Fruit fly (Drosophila melanogaster) whole organism, embryonic: Measurements from ENCODE around the gene CG2794.

Experiments
- CG10654 ChIP-seq: fragments of 200-800 bp; sonication (Bioruptor generic); optimal IDR thresholded peaks from 2 replicates; lab custom pipeline; 2016; ENCODE audit warnings: missing biosample characterization, missing genetic modification characterization
- CG11398 ChIP-seq: fragments of 200-800 bp; sonication (Bioruptor generic); optimal IDR thresholded peaks from 2 replicates; lab custom pipeline; 2016; ENCODE audit warnings: missing biosample characterization, missing genetic modification characterization
- CG11560 ChIP-seq: fragments of 200-800 bp; sonication (Bioruptor generic); IDR thresholded peaks from 3 replicates; pipeline ENCODE4 v1.3.6; 2022; ENCODE audit warnings: missing biosample characterization, missing genetic modification characterization
- CG13624 ChIP-seq: fragments of 200-800 bp; sonication (Bioruptor generic); optimal IDR thresholded peaks from 2 replicates; lab custom pipeline; 2016; ENCODE audit warnings: missing biosample characterization, missing genetic modification characterization
- CG15479 ChIP-seq: fragments of 200-800 bp; sonication (Bioruptor generic); optimal IDR thresholded peaks from 3 replicates; lab custom pipeline; 2019; ENCODE audit warnings: missing biosample characterization, mild to moderate bottlenecking, missing genetic modification characterization, moderate library complexity
- CG15696 ChIP-seq: fragments of 200-800 bp; sonication (Bioruptor generic); optimal IDR thresholded peaks from 2 replicates; lab custom pipeline; 2019; ENCODE audit warnings: missing biosample characterization, mild to moderate bottlenecking, missing genetic modification characterization, moderate library complexity
- CG1602 ChIP-seq: fragments of 200-800 bp; sonication (Bioruptor generic); optimal IDR thresholded peaks from 3 replicates; lab custom pipeline; 2016; ENCODE audit warnings: missing biosample characterization, missing genetic modification characterization
- CG16779 ChIP-seq: fragments of 200-800 bp; sonication (Bioruptor generic); IDR thresholded peaks from 2 replicates; pipeline ENCODE4 v1.3.6; 2022; ENCODE audit warnings: missing biosample characterization, missing genetic modification characterization
- CG17186 ChIP-seq: fragments of 200-800 bp; sonication (Bioruptor generic); optimal IDR thresholded peaks from 3 replicates; lab custom pipeline; 2017; ENCODE audit warnings: missing biosample characterization, missing genetic modification reagents, missing genetic modification characterization
- CG17361 ChIP-seq: fragments of 200-800 bp; sonication (Bioruptor generic); IDR thresholded peaks from 3 replicates; pipeline ENCODE4 v1.3.6; 2022; ENCODE audit warnings: missing biosample characterization, missing genetic modification characterization
- CG18262 ChIP-seq: fragments of 200-800 bp; optimal IDR thresholded peaks from 3 replicates; lab custom pipeline; 2019; ENCODE audit warnings: missing biosample characterization, mild to moderate bottlenecking, missing genetic modification characterization, moderate library complexity
- CG18476 ChIP-seq: fragments of 200-800 bp; sonication (Bioruptor generic); optimal IDR thresholded peaks from 2 replicates; lab custom pipeline; 2016; ENCODE audit warnings: missing biosample characterization, mild to moderate bottlenecking, missing genetic modification characterization
- CG2202 ChIP-seq: fragments of 200-800 bp; sonication (Bioruptor generic); optimal IDR thresholded peaks from 2 replicates; lab custom pipeline; 2018; ENCODE audit warnings: missing biosample characterization, mild to moderate bottlenecking, missing genetic modification characterization
- CG32767 ChIP-seq: fragments of 200-800 bp; sonication (Bioruptor generic); IDR thresholded peaks from 2 replicates; pipeline ENCODE4 v1.3.6; 2022; ENCODE audit warnings: missing biosample characterization, missing genetic modification characterization
- CG33213 ChIP-seq: fragments of 200-800 bp; sonication (Bioruptor generic); optimal IDR thresholded peaks from 3 replicates; lab custom pipeline; 2016; ENCODE audit warnings: missing biosample characterization, missing genetic modification characterization
- CG42726 ChIP-seq: fragments of 200-800 bp; sonication (Bioruptor generic); IDR thresholded peaks from 2 replicates; pipeline ENCODE4 v1.3.6; 2022; ENCODE audit warnings: missing biosample characterization, missing genetic modification characterization; ENCODE audit not compliant: partially characterized antibody
- CG6765 ChIP-seq: fragments of 200-800 bp; sonication (Bioruptor generic); optimal IDR thresholded peaks from 3 replicates; lab custom pipeline; 2017; ENCODE audit warnings: missing biosample characterization, mild to moderate bottlenecking, missing genetic modification characterization
- CG8089 ChIP-seq: fragments of 200-800 bp; sonication (Bioruptor generic); optimal IDR thresholded peaks from 3 replicates; lab custom pipeline; 2016; ENCODE audit warnings: missing biosample characterization, missing genetic modification characterization
- Chrac-16 ChIP-seq: fragments of 200-800 bp; sonication (Bioruptor generic); optimal IDR thresholded peaks from 3 replicates; lab custom pipeline; 2016; ENCODE audit warnings: missing biosample characterization, missing genetic modification characterization
- Dbx ChIP-seq: fragments of 200-800 bp; sonication (Bioruptor generic); IDR thresholded peaks from 3 replicates; pipeline ENCODE4 v1.3.6; 2022; ENCODE audit warnings: missing biosample characterization, missing genetic modification characterization
- Dek ChIP-seq: fragments of 200-800 bp; sonication (Bioruptor generic); optimal IDR thresholded peaks from 3 replicates; lab custom pipeline; 2019; ENCODE audit warnings: missing biosample characterization, mild to moderate bottlenecking, missing genetic modification characterization, moderate library complexity
- H2.0 ChIP-seq: fragments of 200-800 bp; sonication (Bioruptor generic); IDR thresholded peaks from 2 replicates; pipeline ENCODE4 v1.3.6; 2022; ENCODE audit warnings: missing biosample characterization, missing genetic modification characterization
- MTF-1 ChIP-seq: fragments of 200-800 bp; sonication (Bioruptor generic); optimal IDR thresholded peaks from 2 replicates; lab custom pipeline; 2018; ENCODE audit warnings: missing biosample characterization, mild to moderate bottlenecking, missing genetic modification characterization, borderline replicate concordance
- NK7.1 ChIP-seq: fragments of 200-800 bp; sonication (Bioruptor generic); optimal IDR thresholded peaks from 3 replicates; lab custom pipeline; 2016; ENCODE audit warnings: missing biosample characterization, missing genetic modification characterization
- Neu2 ChIP-seq: fragments of 200-800 bp; sonication (Bioruptor generic); optimal IDR thresholded peaks from 3 replicates; lab custom pipeline; 2016; ENCODE audit warnings: missing biosample characterization, missing genetic modification characterization, borderline replicate concordance
- Nf-YB ChIP-seq: fragments of 200-800 bp; sonication (Bioruptor generic); optimal IDR thresholded peaks from 3 replicates; lab custom pipeline; 2019; ENCODE audit warnings: missing biosample characterization, mild to moderate bottlenecking, missing genetic modification characterization, moderate library complexity
- NfI ChIP-seq: fragments of 200-800 bp; sonication (Bioruptor generic); optimal IDR thresholded peaks from 3 replicates; lab custom pipeline; 2018; ENCODE audit warnings: missing biosample characterization, mild to moderate bottlenecking, missing genetic modification characterization, moderate library complexity
- Optix ChIP-seq: fragments of 200-800 bp; sonication (Bioruptor generic); IDR thresholded peaks from 3 replicates; pipeline ENCODE4 v1.3.6; 2022; ENCODE audit warnings: missing biosample characterization, missing genetic modification characterization
- Scr ChIP-seq: fragments of 200-800 bp; sonication (Bioruptor generic); IDR thresholded peaks from 2 replicates; pipeline ENCODE4 v1.3.6; 2022; ENCODE audit warnings: missing biosample characterization, missing genetic modification characterization; ENCODE audit not compliant: partially characterized antibody
- Side ChIP-seq: fragments of 200-800 bp; sonication (Bioruptor generic); optimal IDR thresholded peaks from 2 replicates; lab custom pipeline; 2016; ENCODE audit warnings: missing biosample characterization, missing genetic modification characterization
- amos ChIP-seq: fragments of 200-800 bp; sonication (Bioruptor generic); IDR thresholded peaks from 2 replicates; pipeline ENCODE4 v1.3.6; 2022; ENCODE audit warnings: missing biosample characterization, missing genetic modification characterization; ENCODE audit not compliant: partially characterized antibody
- bigmax ChIP-seq: fragments of 200-800 bp; sonication (Bioruptor generic); optimal IDR thresholded peaks from 2 replicates; lab custom pipeline; 2018; ENCODE audit warnings: missing biosample characterization, mild to moderate bottlenecking, missing genetic modification characterization
- chif ChIP-seq, 2 experiments: fragments of 200-800 bp; sonication (Bioruptor generic); optimal IDR thresholded peaks; 3 replicates each; lab custom pipeline; 2016; ENCODE audit warnings: missing biosample characterization in 2 of 2, missing genetic modification characterization in 2 of 2
- chn ChIP-seq: fragments of 200-800 bp; sonication (Bioruptor generic); optimal IDR thresholded peaks from 2 replicates; lab custom pipeline; 2016; ENCODE audit warnings: missing biosample characterization, missing genetic modification characterization
- dimm ChIP-seq: fragments of 200-800 bp; sonication (Bioruptor generic); IDR thresholded peaks from 2 replicates; pipeline ENCODE4 v1.3.6; 2022; ENCODE audit warnings: missing biosample characterization, missing genetic modification characterization
- emc ChIP-seq: fragments of 200-800 bp; sonication (Bioruptor generic); optimal IDR thresholded peaks from 2 replicates; lab custom pipeline; 2016; ENCODE audit warnings: missing biosample characterization, missing genetic modification characterization
- fu2 ChIP-seq: fragments of 200-800 bp; sonication (Bioruptor generic); optimal IDR thresholded peaks from 2 replicates; lab custom pipeline; 2016; ENCODE audit warnings: missing biosample characterization, missing genetic modification characterization
- ind ChIP-seq: fragments of 200-800 bp; sonication (Bioruptor generic); optimal IDR thresholded peaks from 3 replicates; lab custom pipeline; 2016; ENCODE audit warnings: missing biosample characterization, missing genetic modification characterization
- lab ChIP-seq: fragments of 200-800 bp; sonication (Bioruptor generic); optimal IDR thresholded peaks from 3 replicates; lab custom pipeline; 2017; ENCODE audit warnings: missing biosample characterization, missing genetic modification characterization, mild to moderate bottlenecking, moderate library complexity, missing genetic modification reagents
- p53 ChIP-seq: fragments of 200-800 bp; sonication (Bioruptor generic); optimal IDR thresholded peaks from 2 replicates; lab custom pipeline; 2016; ENCODE audit warnings: missing biosample characterization, missing genetic modification characterization
- phol ChIP-seq: fragments of 200-800 bp; sonication (Bioruptor generic); optimal IDR thresholded peaks from 3 replicates; lab custom pipeline; 2018; ENCODE audit warnings: missing biosample characterization, mild to moderate bottlenecking, missing genetic modification characterization, moderate library complexity
- prd ChIP-seq, 3 experiments: fragments of >200 bp in 2 of 3; fragments of 200-800 bp in 1 of 3; sonication (Bioruptor generic) in 1 of 3; optimal IDR thresholded peaks in 2 of 3; IDR thresholded peaks in 1 of 3; 2 replicates in 2 of 3; 3 replicates in 1 of 3; pipeline versions ENCODE4 v1.3.6 to Lab custom; 2017 to 2022; ENCODE audit warnings: missing biosample characterization in 1 of 3, missing genetic modification characterization in 1 of 3
- schlank ChIP-seq: fragments of 200-800 bp; sonication (Bioruptor generic); optimal IDR thresholded peaks from 2 replicates; lab custom pipeline; 2018; ENCODE audit warnings: missing biosample characterization, mild to moderate bottlenecking, missing genetic modification characterization
- stwl ChIP-seq: fragments of 200-800 bp; sonication (Bioruptor generic); optimal IDR thresholded peaks from 3 replicates; lab custom pipeline; 2018; ENCODE audit warnings: missing biosample characterization, mild to moderate bottlenecking, missing genetic modification characterization, moderate library complexity
- tll ChIP-seq, 2 experiments: fragments of 200-800 bp in 1 of 2; fragments of >200 bp in 1 of 2; sonication (Bioruptor generic) in 1 of 2; optimal IDR thresholded peaks; 2 replicates each; lab custom pipeline; 2017 to 2019; ENCODE audit warnings: missing biosample characterization in 2 of 2, missing genetic modification characterization in 2 of 2, mild to moderate bottlenecking in 1 of 2, moderate library complexity in 1 of 2
- toy ChIP-seq: fragments of 200-800 bp; sonication (Bioruptor generic); IDR thresholded peaks from 2 replicates; pipeline ENCODE4 v1.3.6; 2022; ENCODE audit warnings: missing biosample characterization, missing genetic modification characterization
- wdn ChIP-seq: fragments of 200-800 bp; sonication (Bioruptor generic); IDR thresholded peaks from 2 replicates; pipeline ENCODE4 v1.3.6; 2022; ENCODE audit warnings: missing biosample characterization, missing genetic modification characterization
- zf30C ChIP-seq: fragments of 200-800 bp; sonication (Bioruptor generic); optimal IDR thresholded peaks from 3 replicates; lab custom pipeline; 2018; ENCODE audit warnings: missing biosample characterization, mild to moderate bottlenecking, missing genetic modification characterization

CG2794 gene

DNA sequence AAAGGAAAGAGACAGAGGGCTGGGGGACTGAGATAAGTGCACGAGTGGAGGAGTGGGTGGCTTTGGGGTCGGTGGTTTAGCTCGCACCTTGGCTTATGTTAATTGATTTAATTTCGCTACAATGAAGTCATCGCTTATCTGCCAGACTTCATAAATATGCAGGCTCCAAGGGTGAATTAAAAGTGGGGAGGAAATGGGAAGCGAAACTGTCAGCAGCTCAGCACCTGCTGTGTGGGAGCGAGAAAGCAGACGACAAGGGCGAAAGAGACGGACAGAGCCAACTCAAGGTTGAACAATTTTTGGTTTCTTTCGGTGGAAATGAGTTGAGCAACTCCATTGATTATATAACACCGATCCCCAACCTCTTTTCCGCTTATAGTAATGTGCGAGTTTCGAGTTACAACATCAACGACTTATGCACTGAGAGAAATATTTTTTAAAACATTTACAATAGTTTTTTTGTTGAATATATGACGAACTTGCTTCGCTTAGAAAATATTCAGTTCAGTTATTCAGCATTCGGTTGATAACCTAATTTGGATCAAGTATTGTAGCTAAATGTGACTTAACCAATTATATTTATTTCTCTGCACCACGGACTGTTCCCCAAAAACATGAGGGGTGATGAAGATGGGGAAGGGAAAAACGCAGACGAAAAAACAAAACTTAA is 43.5 kb upstream of the CG2794 start (continued):
- no peak for TF ChIP-seq Dbx (GFP tag; lab: Robert Waterston, UW)
- TF ChIP-seq phol: peak; percentile 86
- TF ChIP-seq chn: peak; percentile 89
- no peak for TF ChIP-seq tll (GFP tag; optimal IDR thresholded peaks at IDR 0.05; lab: Kevin White, UChicago)
- TF ChIP-seq ind: peak; percentile 57
- peak; percentile 68 for TF ChIP-seq CG11398
- TF ChIP-seq MTF-1 (GFP tag; lab: Kevin White, UChicago): peak; percentile 68
- TF ChIP-seq wdn (GFP tag; lab: Robert Waterston, UW): peak; percentile 38; the same call in 1 of the 2 replicates
- peak; percentile 87 for TF ChIP-seq CG18476 (GFP tag; lab: Kevin White, UChicago)
- no peak for TF ChIP-seq CG11560
- peak; percentile 71 for TF ChIP-seq CG13624 (GFP tag; lab: Kevin White, UChicago)
- TF ChIP-seq CG15696 (tag; lab: Kevin White, UChicago): peak; percentile 68
- TF ChIP-seq emc (GFP tag; lab: Kevin White, UChicago): no peak
- peak; percentile 27 for TF ChIP-seq fu2 (GFP tag; lab: Kevin White, UChicago)
- TF ChIP-seq CG17361 (GFP tag; lab: Robert Waterston, UW): peak; percentile 78
- peak; percentile 80 for TF ChIP-seq Side (GFP tag; lab: Kevin White, UChicago)
- no peak for TF ChIP-seq Scr (GFP tag; lab: Robert Waterston, UW)
- TF ChIP-seq Optix (GFP tag; lab: Robert Waterston, UW): peak; percentile 80
- peak; percentile 75 for TF ChIP-seq Nf-YB (GFP tag; lab: Kevin White, UChicago)
- peak; percentile 30 for TF ChIP-seq schlank (tag; lab: Kevin White, UChicago)
- peak; percentile 53 for TF ChIP-seq p53 (GFP tag; lab: Kevin White, UChicago)
- TF ChIP-seq H2.0 (GFP tag; lab: Robert Waterston, UW): peak; percentile 88
- TF ChIP-seq Dek: peak; percentile 81
- TF ChIP-seq zf30C (GFP tag; lab: Kevin White, UChicago): peak; percentile 78
- TF ChIP-seq CG2202 (tag; lab: Kevin White, UChicago): peak; percentile 81
- TF ChIP-seq CG42726 (GFP tag; lab: Robert Waterston, UW): no peak
- peak; percentile 86 to 92 for TF ChIP-seq chif (GFP tag; optimal IDR thresholded peaks at IDR 0.05; lab: Kevin White, UChicago)
- TF ChIP-seq CG6765 (GFP tag; lab: Kevin White, UChicago): no peak
- no peak for TF ChIP-seq CG15479 (GFP tag; lab: Kevin White, UChicago)
- TF ChIP-seq prd (optimal IDR thresholded peaks at IDR 0.05; lab: Kevin White, UChicago): no peak
- peak; percentile 87 for TF ChIP-seq prd (GFP tag; IDR thresholded peaks at IDR 0.05; lab: Robert Waterston, UW)
- 0 out of 2 replicates have a peak, but pooled peaks have one; percentile 59 for TF ChIP-seq CG16779
- TF ChIP-seq CG18262 (tag; lab: Kevin White, UChicago): peak; percentile 91
- TF ChIP-seq CG32767 (GFP tag; lab: Robert Waterston, UW): peak; percentile 80
- peak; percentile 80 for TF ChIP-seq CG10654
- no peak for TF ChIP-seq toy (GFP tag; lab: Robert Waterston, UW)
- TF ChIP-seq Neu2 (GFP tag; lab: Kevin White, UChicago): no peak
- TF ChIP-seq dimm: 0 out of 2 replicates have a peak, but pooled peaks have one; percentile 34
- peak; percentile 73 for TF ChIP-seq lab (GFP tag; lab: Kevin White, UChicago)
- TF ChIP-seq CG17186 (GFP tag; lab: Kevin White, UChicago): no peak
- peak; percentile 72 for TF ChIP-seq NfI
- peak; percentile 80 for TF ChIP-seq CG8089
- no peak for TF ChIP-seq bigmax (GFP tag; lab: Kevin White, UChicago)
- TF ChIP-seq amos (GFP tag; lab: Robert Waterston, UW): no peak
- TF ChIP-seq CG1602 (GFP tag; lab: Kevin White, UChicago): peak; percentile 78
- peak; percentile 82 for TF ChIP-seq Chrac-16 (GFP tag; lab: Kevin White, UChicago)
- peak; percentile 78 for TF ChIP-seq NK7.1 (GFP tag; lab: Kevin White, UChicago)
- TF ChIP-seq CG33213 (GFP tag; lab: Kevin White, UChicago): peak; percentile 76
- TF ChIP-seq stwl (tag; lab: Kevin White, UChicago): peak; percentile 9
